Fruit fly (Drosophila melanogaster) whole organism: ENCODE measurements around the gene Vps4.
"Not testable (repeated sequence)": the region's sequence is repeated elsewhere in the genome, so short reads cannot be mapped to it uniquely, and the experiment has no call there.

Experiments used
- CG8478 ChIP-seq: fragments of >200 bp; optimal IDR thresholded peaks from 2 replicates; lab custom pipeline; 2018; ENCODE audit warnings: inconsistent platforms
- Dll ChIP-seq: fragments of >200 bp; optimal IDR thresholded peaks from 2 replicates; lab custom pipeline; 2017
- EcR ChIP-seq, 2 experiments: fragments of >200 bp; optimal IDR thresholded peaks; 2 replicates each; lab custom pipeline; 2017; ENCODE audit warnings: missing biosample characterization in 2 of 2, missing genetic modification characterization in 2 of 2, missing genetic modification reagents in 2 of 2
- pan ChIP-seq: fragments of >200 bp; optimal IDR thresholded peaks from 2 replicates; lab custom pipeline; 2017
- psq ChIP-seq: fragments of >200 bp; optimal IDR thresholded peaks from 2 replicates; lab custom pipeline; 2017
- usp ChIP-seq: fragments of >200 bp; optimal IDR thresholded peaks from 2 replicates; lab custom pipeline; 2017; ENCODE audit warnings: missing biosample characterization, missing genetic modification characterization, mixed read lengths

Gene Vps4

DNA sequence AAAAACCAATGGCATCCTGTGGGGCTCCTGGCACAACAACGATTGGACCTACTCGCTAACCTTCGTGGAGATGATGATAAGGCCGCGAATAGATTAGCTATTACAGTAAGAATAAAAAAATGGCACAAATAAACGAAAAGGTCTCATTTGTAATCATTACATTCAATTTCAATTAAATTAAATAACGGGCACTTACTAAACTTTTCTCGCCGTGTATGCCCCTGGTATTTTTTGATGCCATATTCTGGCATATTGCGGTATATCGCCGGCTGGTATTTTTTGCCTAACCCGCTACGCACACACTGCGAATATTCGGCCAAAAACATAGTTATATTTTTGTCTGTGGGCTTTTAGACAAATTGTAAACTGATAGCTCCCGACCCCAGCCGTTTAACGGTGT lies 8.1 kb upstream of the Vps4 start, which contains the start of gene Gss2:
Gene Gss2, plus strand, starts transcription at position 301 of the 400 bp plus-strand sequence.
- not testable (repeated sequence) for TF ChIP-seq Dll (lab: Kevin White, UChicago); psq (lab: Kevin White, UChicago); usp (GFP tag; lab: Kevin White, UChicago)

DNA sequence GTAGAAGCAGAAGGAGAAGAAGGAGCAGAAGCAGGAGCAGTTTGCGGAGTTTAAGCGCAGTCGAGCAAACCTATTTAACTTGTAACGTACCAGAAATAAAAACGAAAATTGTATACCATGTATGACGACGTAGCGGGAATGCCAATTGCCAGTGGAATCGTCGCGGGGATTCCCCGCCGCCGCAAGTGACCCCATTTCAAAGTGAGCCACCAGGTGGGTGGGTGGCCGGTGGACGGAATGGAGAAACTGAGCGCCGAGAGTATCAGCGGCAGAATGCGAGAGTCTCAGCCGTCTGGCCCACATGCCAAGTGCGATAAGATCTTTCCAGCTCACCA lies 3.1 kb downstream of the Vps4 start:
- TF ChIP-seq Dll (lab: Kevin White, UChicago) = peak; percentile 3
- TF ChIP-seq pan (lab: Kevin White, UChicago) = no peak

DNA sequence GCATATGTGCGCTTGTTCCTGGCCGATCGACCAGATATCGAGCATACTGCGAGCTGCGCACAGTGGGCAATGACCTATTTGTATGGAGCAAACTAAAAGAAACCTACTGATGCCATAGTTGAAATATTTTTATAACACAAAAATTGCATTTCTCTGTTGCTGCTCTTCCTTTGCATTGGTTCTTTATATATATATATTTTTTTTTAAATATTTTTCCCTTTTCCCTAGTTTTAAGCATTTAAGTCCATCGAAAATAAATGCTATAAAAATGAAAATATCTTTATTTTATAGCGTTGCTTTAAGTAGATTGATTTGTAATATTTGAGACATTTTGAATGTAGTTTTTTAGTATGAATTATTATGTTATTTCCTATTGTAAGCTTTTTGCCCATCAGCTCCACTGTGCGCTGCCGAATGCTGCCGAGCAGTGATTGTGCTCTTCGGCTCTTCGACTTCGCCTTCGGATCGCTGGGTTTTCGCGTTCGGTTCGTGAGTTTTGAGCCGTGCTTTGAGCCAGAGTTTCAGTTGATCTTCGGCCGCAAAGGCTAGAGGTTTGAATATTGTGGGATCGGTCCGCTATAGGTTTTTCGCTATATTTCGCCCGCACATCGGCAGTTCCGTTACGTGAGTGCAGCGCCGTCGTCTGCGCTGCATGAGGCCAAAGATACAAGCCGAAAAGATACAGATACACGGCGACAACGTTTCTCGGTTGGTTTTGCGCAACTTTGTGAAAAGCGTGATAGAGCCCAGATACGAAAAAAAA lies 3.6 kb downstream of the Vps4 start, which contains the start of gene CG6847:
Gene CG6847, plus strand, starts transcription at position 522 of the 763 bp plus-strand sequence.
- no peak for TF ChIP-seq usp (GFP tag; lab: Kevin White, UChicago)
- TF ChIP-seq EcR (GFP tag; optimal IDR thresholded peaks at IDR 0.05; lab: Kevin White, UChicago) = no peak
- no peak for TF ChIP-seq Dll (lab: Kevin White, UChicago)

DNA sequence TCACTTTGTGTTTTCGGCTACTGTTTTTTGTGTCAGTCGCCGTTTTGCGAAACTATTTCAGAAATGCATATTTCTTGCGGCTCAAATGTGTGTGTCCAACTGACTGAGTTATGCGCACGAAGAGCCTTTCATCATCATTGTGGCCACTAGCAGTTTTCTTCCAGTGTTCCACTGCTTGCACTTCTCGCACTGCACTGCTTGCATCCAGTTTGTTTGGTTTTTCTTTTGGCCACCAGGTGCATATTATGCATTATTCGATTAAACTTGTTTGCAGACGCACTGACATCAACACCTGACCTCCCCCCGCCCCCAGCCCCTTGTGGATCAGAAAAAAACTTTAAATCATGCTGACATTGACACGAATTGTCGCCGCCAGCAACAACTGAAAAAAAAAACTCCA lies 5.0 kb downstream of the Vps4 start:
- TF ChIP-seq usp (GFP tag; lab: Kevin White, UChicago) (no peak), pan (lab: Kevin White, UChicago) (no peak), psq (lab: Kevin White, UChicago) (no peak), CG8478 (lab: Kevin White, UChicago) (no peak), EcR (GFP tag; optimal IDR thresholded peaks at IDR 0.05; lab: Kevin White, UChicago) (no peak), Dll (lab: Kevin White, UChicago) (no peak)

DNA sequence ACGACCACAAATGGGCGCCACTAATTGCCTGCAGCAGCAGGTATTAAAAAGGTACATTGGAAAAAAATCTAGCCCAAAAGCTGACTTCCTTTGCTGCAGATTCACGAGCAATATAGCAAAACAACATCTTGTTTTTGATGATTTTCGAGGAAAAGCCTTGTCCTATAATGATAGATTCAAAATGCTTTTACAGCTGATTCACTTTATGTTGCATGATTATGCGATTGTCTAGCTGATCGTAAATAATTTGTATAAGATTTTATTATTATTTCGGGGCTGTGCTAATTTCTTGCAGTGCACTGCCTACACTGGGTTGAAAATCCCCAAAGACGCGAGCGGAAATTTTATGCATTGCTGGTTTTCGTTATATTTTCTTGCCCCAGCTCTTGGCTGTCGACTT lies 7.0 kb downstream of the Vps4 start:
- TF ChIP-seq CG8478 (lab: Kevin White, UChicago) = no peak

DNA sequence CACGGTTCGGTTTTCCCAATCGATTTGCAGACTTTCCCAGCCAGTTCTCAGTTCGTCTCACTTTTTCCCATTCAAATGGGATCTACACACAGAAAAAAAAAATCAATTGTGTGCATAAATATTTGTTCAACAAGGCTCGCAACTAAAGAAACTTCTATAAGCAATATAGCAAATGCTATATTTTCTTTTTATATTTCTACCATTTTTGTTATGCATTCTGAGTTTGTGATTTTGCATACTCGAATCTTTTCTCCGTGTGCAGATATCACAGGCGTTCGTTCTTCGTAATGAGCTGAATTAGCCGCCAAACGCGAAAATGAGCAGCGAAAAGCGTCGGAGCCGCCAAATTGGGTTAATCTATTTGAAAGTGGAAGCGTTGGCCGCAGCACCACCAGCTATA lies 8.4 kb downstream of the Vps4 start:
- TF ChIP-seq pan (lab: Kevin White, UChicago) (no peak), Dll (lab: Kevin White, UChicago) (no peak), CG8478 (lab: Kevin White, UChicago) (no peak), EcR (GFP tag; optimal IDR thresholded peaks at IDR 0.05; lab: Kevin White, UChicago) (no peak), usp (GFP tag; lab: Kevin White, UChicago) (no peak), psq (lab: Kevin White, UChicago) (no peak)

DNA sequence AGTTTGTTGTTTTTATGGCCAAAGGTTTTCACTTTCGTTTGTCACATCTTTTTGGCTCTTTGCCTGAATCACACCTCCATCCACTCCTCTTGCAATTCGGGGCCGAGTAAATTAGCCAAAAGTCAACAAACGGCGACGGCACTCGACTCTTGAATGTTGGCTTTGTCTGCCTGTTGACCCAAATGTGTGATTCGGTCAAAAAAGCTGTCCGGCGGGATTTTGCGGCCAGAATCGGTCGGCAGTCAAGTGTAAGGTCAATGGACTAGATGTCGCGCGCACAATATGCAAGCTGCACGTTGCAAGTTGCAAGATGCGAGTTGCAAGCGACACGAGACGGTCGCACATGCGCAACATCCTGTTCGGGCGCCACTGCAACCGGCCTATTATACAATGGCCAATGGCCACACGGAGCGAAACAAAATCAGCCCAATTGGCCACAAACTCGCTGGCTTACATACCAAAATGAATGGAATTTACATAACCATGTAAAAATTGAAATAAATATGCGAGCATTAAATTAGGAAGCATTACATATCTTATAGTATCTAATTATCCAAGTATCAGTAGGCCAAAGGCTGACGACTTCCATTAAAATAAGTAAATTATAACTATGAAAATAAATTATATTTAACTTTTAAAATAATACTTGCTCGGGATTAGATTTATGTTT lies 10.2 kb downstream of the Vps4 start:
- TF ChIP-seq EcR (GFP tag; optimal IDR thresholded peaks at IDR 0.05; lab: Kevin White, UChicago) = peak in 1 of 2 experiments; percentile 62
- TF ChIP-seq psq (lab: Kevin White, UChicago) = no peak
- no peak for TF ChIP-seq CG8478 (lab: Kevin White, UChicago)
- no peak for TF ChIP-seq Dll (lab: Kevin White, UChicago)
- no peak for TF ChIP-seq usp (GFP tag; lab: Kevin White, UChicago)
- no peak for TF ChIP-seq pan (lab: Kevin White, UChicago)

DNA sequence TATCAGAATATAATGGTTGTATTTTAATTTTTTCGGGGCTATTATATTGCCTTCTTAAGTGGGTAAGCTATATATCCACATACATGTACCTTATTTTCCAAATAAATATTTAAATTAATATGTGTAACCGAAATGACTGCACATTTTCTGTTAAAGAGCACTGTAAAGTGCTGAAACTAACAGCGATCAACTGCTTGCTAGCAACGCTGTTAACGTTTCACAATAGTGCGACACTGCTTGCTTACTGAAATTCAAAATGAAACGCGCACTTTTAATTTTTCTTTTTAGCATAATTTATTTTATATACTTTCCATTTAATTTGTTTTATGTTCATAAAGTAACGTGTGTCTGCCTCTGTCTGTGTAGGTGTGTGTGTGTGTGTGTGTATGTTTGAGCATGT lies 16.5 kb downstream of the Vps4 start:
- TF ChIP-seq pan (lab: Kevin White, UChicago) (no peak), psq (lab: Kevin White, UChicago) (no peak), usp (GFP tag; lab: Kevin White, UChicago) (no peak), CG8478 (lab: Kevin White, UChicago) (no peak), EcR (GFP tag; optimal IDR thresholded peaks at IDR 0.05; lab: Kevin White, UChicago) (no peak), Dll (lab: Kevin White, UChicago) (no peak)

DNA sequence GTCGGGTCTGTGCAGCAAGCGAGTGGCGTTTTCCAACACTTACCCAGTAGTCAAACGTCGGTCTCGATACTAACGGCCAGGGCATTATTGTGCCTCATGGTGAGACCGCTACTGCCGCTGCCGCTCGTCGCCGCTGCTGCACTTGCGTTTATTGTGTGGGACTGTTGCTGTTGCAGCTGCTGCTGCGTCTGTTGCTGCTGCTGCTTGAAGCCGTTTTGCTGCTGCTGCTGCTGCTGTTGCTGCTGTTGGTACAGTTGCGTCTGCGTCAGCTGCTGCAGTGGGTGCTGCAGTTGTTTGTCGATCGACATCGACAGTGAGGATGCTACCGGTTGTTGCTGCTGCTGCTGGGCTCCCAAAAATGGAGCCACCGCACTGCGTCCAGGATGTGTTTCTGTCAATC lies 33.2 kb downstream of the Vps4 start:
- TF ChIP-seq Dll (lab: Kevin White, UChicago) = no peak
- TF ChIP-seq CG8478 (lab: Kevin White, UChicago) = no peak
- no peak for TF ChIP-seq psq (lab: Kevin White, UChicago)
- TF ChIP-seq usp (GFP tag; lab: Kevin White, UChicago) = no peak
- TF ChIP-seq pan (lab: Kevin White, UChicago) = no peak
- no peak for TF ChIP-seq EcR (GFP tag; optimal IDR thresholded peaks at IDR 0.05; lab: Kevin White, UChicago)
